Worm (Caenorhabditis elegans) whole organism, early embryonic: Measurements from ENCODE around the gene M04D8.7.

Experiments used
- B0310.2 ChIP-seq: sonication (generic microtip); optimal IDR thresholded peaks from 2 replicates; lab custom pipeline; 2016; ENCODE audit warnings: mild to moderate bottlenecking, missing genetic modification characterization, missing compliant biosample characterization
- F13C5.2 ChIP-seq: sonication (generic microtip); optimal IDR thresholded peaks from 2 replicates; lab custom pipeline; 2017; ENCODE audit warnings: mild to moderate bottlenecking, missing genetic modification characterization, inconsistent platforms, missing compliant biosample characterization
- aly-1 ChIP-seq: sonication (generic microtip); optimal IDR thresholded peaks from 2 replicates; lab custom pipeline; 2016; ENCODE audit warnings: missing genetic modification characterization, missing compliant biosample characterization
- ama-1 ChIP-seq: fragments of 150-350 bp; optimal IDR thresholded peaks from 2 replicates; lab custom pipeline; 2014
- ceh-13 ChIP-seq: fragments of 200-800 bp; sonication (Bioruptor generic); optimal IDR thresholded peaks from 2 replicates; lab custom pipeline; 2018; ENCODE audit warnings: mild to moderate bottlenecking, missing genetic modification characterization, missing compliant biosample characterization
- ceh-36 ChIP-seq: sonication (generic microtip); optimal IDR thresholded peaks from 2 replicates; lab custom pipeline; 2016; ENCODE audit warnings: missing genetic modification characterization, inconsistent platforms, missing compliant biosample characterization
- ets-7 ChIP-seq: sonication (generic microtip); optimal IDR thresholded peaks from 2 replicates; lab custom pipeline; 2016; ENCODE audit warnings: missing genotype, missing genetic modification characterization, missing compliant biosample characterization
- flt-1 ChIP-seq: fragments of 200-800 bp; sonication (Bioruptor generic); IDR thresholded peaks from 2 replicates; pipeline ENCODE4 v1.3.6; 2022; ENCODE audit warnings: missing genetic modification characterization, missing compliant biosample characterization
- hmbx-1 ChIP-seq: sonication (generic microtip); optimal IDR thresholded peaks from 2 replicates; lab custom pipeline; 2016; ENCODE audit warnings: mild to moderate bottlenecking, missing genetic modification characterization, missing compliant biosample characterization
- hmg-4 ChIP-seq: fragments of 200-800 bp; sonication (Bioruptor generic); optimal IDR thresholded peaks from 2 replicates; lab custom pipeline; 2018; ENCODE audit warnings: mild to moderate bottlenecking, missing genetic modification characterization, missing compliant biosample characterization
- hnd-1 ChIP-seq: sonication (generic microtip); optimal IDR thresholded peaks from 2 replicates; lab custom pipeline; 2016; ENCODE audit warnings: missing genetic modification characterization, missing compliant biosample characterization
- pes-1 ChIP-seq: fragments of 200-800 bp; sonication (Bioruptor generic); IDR thresholded peaks from 2 replicates; pipeline ENCODE4 v1.3.6; 2022; ENCODE audit warnings: missing genetic modification reagents, missing genetic modification characterization, missing compliant biosample characterization
- scrt-1 ChIP-seq: fragments of 200-800 bp; sonication (Bioruptor generic); IDR thresholded peaks from 2 replicates; pipeline ENCODE4 v1.3.6; 2022; ENCODE audit warnings: missing genetic modification characterization, missing compliant biosample characterization
- sea-1 ChIP-seq: fragments of 200-800 bp; sonication (Bioruptor generic); conservative IDR thresholded peaks from 2 replicates; pipeline ENCODE4 v1.3.6; 2022; ENCODE audit warnings: missing genetic modification characterization, missing compliant biosample characterization
- tbx-11 ChIP-seq: fragments of 200-800 bp; sonication (Bioruptor generic); IDR thresholded peaks from 2 replicates; pipeline ENCODE4 v1.3.6; 2022; ENCODE audit warnings: missing genetic modification characterization, missing compliant biosample characterization
- tbx-37 ChIP-seq: fragments of 200-800 bp; sonication (Bioruptor generic); conservative IDR thresholded peaks from 2 replicates; pipeline ENCODE4 v1.3.6; 2022; ENCODE audit warnings: missing genetic modification reagents, missing genetic modification characterization, missing compliant biosample characterization
- tra-4 ChIP-seq: sonication (generic microtip); optimal IDR thresholded peaks from 2 replicates; lab custom pipeline; 2017; ENCODE audit warnings: missing genetic modification characterization, missing compliant biosample characterization

The M04D8.7 gene

ce11 chrIII:10060573-10060972 is 23.3 kb downstream of the M04D8.7 start, which contains the start of gene T16G12.13:
TSS of gene T16G12.13 (plus strand) at chrIII:10060865.
- no peak for TF ChIP-seq hmbx-1 (tag; lab: Kevin White, UChicago)
- no peak for TF ChIP-seq ceh-13 (GFP tag; lab: Kevin White, UChicago)
- TF ChIP-seq flt-1 (GFP tag; lab: Robert Waterston, UW): no peak
- TF ChIP-seq sea-1 (GFP tag; lab: Robert Waterston, UW): no peak
- TF ChIP-seq hmg-4 (GFP tag; lab: Kevin White, UChicago): no peak
- TF ChIP-seq B0310.2 (tag; lab: Kevin White, UChicago): no peak
- no peak for TF ChIP-seq ceh-36 (tag; lab: Kevin White, UChicago)
- TF ChIP-seq tbx-37 (GFP tag; lab: Robert Waterston, UW): no peak
- no peak for TF ChIP-seq ets-7 (tag; lab: Kevin White, UChicago)
- TF ChIP-seq scrt-1 (GFP tag; lab: Robert Waterston, UW): no peak
- no peak for TF ChIP-seq pes-1 (GFP tag; lab: Robert Waterston, UW)
- TF ChIP-seq hnd-1: no peak
- TF ChIP-seq F13C5.2 (tag; lab: Kevin White, UChicago): no peak
- TF ChIP-seq ama-1 (lab: Kevin White, UChicago): no peak
- no peak for TF ChIP-seq aly-1
- TF ChIP-seq tra-4: no peak
- no peak for TF ChIP-seq tbx-11 (GFP tag; lab: Robert Waterston, UW)

- TF ChIP-seq pes-1 (GFP tag; lab: Robert Waterston, UW) (peak; percentile 63), ceh-13 (GFP tag; lab: Kevin White, UChicago) (no peak), ets-7 (tag; lab: Kevin White, UChicago) (no peak), hnd-1 (no peak), hmbx-1 (tag; lab: Kevin White, UChicago) (no peak), tra-4 (no peak), F13C5.2 (tag; lab: Kevin White, UChicago) (no peak), tbx-37 (GFP tag; lab: Robert Waterston, UW) (peak; percentile 70), flt-1 (GFP tag; lab: Robert Waterston, UW) (0 out of 2 replicates have a peak, but pooled peaks have one; percentile 35), tbx-11 (GFP tag; lab: Robert Waterston, UW) (no peak), scrt-1 (GFP tag; lab: Robert Waterston, UW) (no peak), ama-1 (lab: Kevin White, UChicago) (no peak), sea-1 (GFP tag; lab: Robert Waterston, UW) (no peak), ceh-36 (tag; lab: Kevin White, UChicago) (no peak), B0310.2 (tag; lab: Kevin White, UChicago) (no peak), aly-1 (no peak), hmg-4 (GFP tag; lab: Kevin White, UChicago) (no peak)
These were observed 26.9 kb downstream of the M04D8.7 start, which contains the start of gene ekl-6 for ce11 chrIII:10064140-10064539. TSS of gene ekl-6 (plus strand) at chrIII:10064404.

ce11 chrIII:10069278-10069677 is 32.0 kb downstream of the M04D8.7 start, which contains the start of gene T16G12.6:
TSS of gene T16G12.6 (plus strand) at chrIII:10069578.
- TF ChIP-seq aly-1: no peak
- no peak for TF ChIP-seq ceh-13 (GFP tag; lab: Kevin White, UChicago)
- no peak for TF ChIP-seq flt-1 (GFP tag; lab: Robert Waterston, UW)
- no peak for TF ChIP-seq tbx-11 (GFP tag; lab: Robert Waterston, UW)

ce11 chrIII:10076042-10076441 is 38.8 kb downstream of the M04D8.7 start:
- TF ChIP-seq tbx-11 (GFP tag; lab: Robert Waterston, UW): no peak
- TF ChIP-seq pes-1 (GFP tag; lab: Robert Waterston, UW): no peak
- no peak for TF ChIP-seq hmg-4 (GFP tag; lab: Kevin White, UChicago)
- no peak for TF ChIP-seq sea-1 (GFP tag; lab: Robert Waterston, UW)
- no peak for TF ChIP-seq tbx-37 (GFP tag; lab: Robert Waterston, UW)
- TF ChIP-seq scrt-1 (GFP tag; lab: Robert Waterston, UW): no peak
- TF ChIP-seq ceh-13 (GFP tag; lab: Kevin White, UChicago): no peak
- TF ChIP-seq ceh-36 (tag; lab: Kevin White, UChicago): no peak
- TF ChIP-seq F13C5.2 (tag; lab: Kevin White, UChicago): no peak
- TF ChIP-seq ets-7 (tag; lab: Kevin White, UChicago): no peak
- TF ChIP-seq hnd-1: no peak
- TF ChIP-seq aly-1: no peak
- TF ChIP-seq B0310.2 (tag; lab: Kevin White, UChicago): no peak
- TF ChIP-seq tra-4: no peak

ce11 chrIII:10078151-10078550 is 40.9 kb downstream of the M04D8.7 start, which contains the start of gene T16G12.9:
TSS of gene T16G12.9 (minus strand) at chrIII:10078251.
- TF ChIP-seq F13C5.2 (tag; lab: Kevin White, UChicago) (no peak), flt-1 (GFP tag; lab: Robert Waterston, UW) (no peak), tra-4 (no peak), ama-1 (lab: Kevin White, UChicago) (no peak), hmg-4 (GFP tag; lab: Kevin White, UChicago) (no peak), tbx-11 (GFP tag; lab: Robert Waterston, UW) (no peak), hmbx-1 (tag; lab: Kevin White, UChicago) (no peak), ets-7 (tag; lab: Kevin White, UChicago) (no peak), hnd-1 (no peak), pes-1 (GFP tag; lab: Robert Waterston, UW) (no peak), aly-1 (no peak), B0310.2 (tag; lab: Kevin White, UChicago) (no peak)

- TF ChIP-seq hmbx-1 (tag; lab: Kevin White, UChicago) (no peak), ceh-36 (tag; lab: Kevin White, UChicago) (no peak), sea-1 (GFP tag; lab: Robert Waterston, UW) (no peak), ets-7 (tag; lab: Kevin White, UChicago) (no peak), tbx-11 (GFP tag; lab: Robert Waterston, UW) (no peak), scrt-1 (GFP tag; lab: Robert Waterston, UW) (no peak), pes-1 (GFP tag; lab: Robert Waterston, UW) (no peak), ceh-13 (GFP tag; lab: Kevin White, UChicago) (no peak), F13C5.2 (tag; lab: Kevin White, UChicago) (no peak)
These were observed 41.5 kb downstream of the M04D8.7 start for ce11 chrIII:10078784-10079183.

- TF ChIP-seq tra-4 (no peak), F13C5.2 (tag; lab: Kevin White, UChicago) (no peak), ets-7 (tag; lab: Kevin White, UChicago) (no peak), tbx-11 (GFP tag; lab: Robert Waterston, UW) (no peak), scrt-1 (GFP tag; lab: Robert Waterston, UW) (no peak), ceh-13 (GFP tag; lab: Kevin White, UChicago) (no peak), hnd-1 (no peak), hmbx-1 (tag; lab: Kevin White, UChicago) (no peak), sea-1 (GFP tag; lab: Robert Waterston, UW) (no peak), ceh-36 (tag; lab: Kevin White, UChicago) (no peak), aly-1 (no peak), flt-1 (GFP tag; lab: Robert Waterston, UW) (no peak), tbx-37 (GFP tag; lab: Robert Waterston, UW) (no peak), pes-1 (GFP tag; lab: Robert Waterston, UW) (no peak), ama-1 (lab: Kevin White, UChicago) (no peak), B0310.2 (tag; lab: Kevin White, UChicago) (no peak), hmg-4 (GFP tag; lab: Kevin White, UChicago) (no peak)
These were observed 46.0 kb downstream of the M04D8.7 start, which contains the start of gene T16H12.3 for ce11 chrIII:10083242-10083641. TSS of gene T16H12.3 (minus strand) at chrIII:10083292.
